Worm (Caenorhabditis elegans) whole organism, L3 larva: ENCODE data around the gene srj-5.

Source experiments
- aly-2 ChIP-seq: fragments of 150-350 bp; optimal IDR thresholded peaks from 2 replicates; lab custom pipeline; 2014; ENCODE audit warnings: missing biosample characterization, missing genetic modification characterization
- fos-1 ChIP-seq: fragments of 150-350 bp; optimal IDR thresholded peaks from 2 replicates; lab custom pipeline; 2014; ENCODE audit warnings: missing biosample characterization, missing genetic modification characterization
- mdl-1 ChIP-seq: fragments of 150-350 bp; optimal IDR thresholded peaks from 2 replicates; lab custom pipeline; 2014; ENCODE audit warnings: missing biosample characterization, missing genetic modification characterization
- nhr-12 ChIP-seq: fragments of 150-350 bp; optimal IDR thresholded peaks from 2 replicates; lab custom pipeline; 2014; ENCODE audit warnings: missing biosample characterization, missing genetic modification characterization
- ztf-11 ChIP-seq: fragments of 150-350 bp; optimal IDR thresholded peaks from 2 replicates; lab custom pipeline; 2014; ENCODE audit warnings: missing biosample characterization, missing genetic modification characterization

- TF ChIP-seq mdl-1 (no peak), nhr-12 (tag; lab: Kevin White, UChicago) (no peak), ztf-11 (tag; lab: Kevin White, UChicago) (no peak), aly-2 (tag; lab: Kevin White, UChicago) (no peak), fos-1 (tag; lab: Kevin White, UChicago) (no peak)
Observed at ce11 chrV:628527-628926, 24.3 kb downstream of the srj-5 start, which contains the start of gene F48G7.9.
